Worm (Caenorhabditis elegans) whole organism, L4 larva: ENCODE measurements around the gene htrl-1.

Experiments
- D1046.2 ChIP-seq: fragments of 200-800 bp; sonication (Bioruptor generic); IDR thresholded peaks from 2 replicates; pipeline ENCODE4 v1.3.6; 2022; ENCODE audit warnings: missing genetic modification characterization, missing compliant biosample characterization
- R02D3.7 ChIP-seq: fragments of 150-350 bp; sonication (generic microtip); optimal IDR thresholded peaks from 3 replicates; lab custom pipeline; 2014; ENCODE audit warnings: missing biosample characterization, missing genetic modification characterization
- T20F7.1 ChIP-seq: fragments of 200-800 bp; sonication (Bioruptor generic); optimal IDR thresholded peaks from 2 replicates; lab custom pipeline; 2018; ENCODE audit warnings: mild to moderate bottlenecking, missing genetic modification characterization, missing compliant biosample characterization
- T26A8.4 ChIP-seq: fragments of 200-800 bp; sonication (Bioruptor generic); IDR thresholded peaks from 2 replicates; pipeline ENCODE4 v1.3.6; 2022; ENCODE audit warnings: missing genetic modification characterization, missing compliant biosample characterization
- Y105C5A.15 ChIP-seq: fragments of 200-800 bp; sonication (Bioruptor generic); IDR thresholded peaks from 2 replicates; pipeline ENCODE4 v1.3.6; 2022; ENCODE audit warnings: missing genetic modification characterization, missing compliant biosample characterization
- Y48G9A.11 ChIP-seq: fragments of 200-800 bp; sonication (Bioruptor generic); IDR thresholded peaks from 2 replicates; pipeline ENCODE4 v1.3.6; 2022; ENCODE audit warnings: missing genetic modification reagents, missing genetic modification characterization, missing compliant biosample characterization
- ZK546.5 ChIP-seq, 2 experiments: sonication (generic microtip); optimal IDR thresholded peaks; 2 replicates each; lab custom pipeline; 2017; ENCODE audit warnings: missing biosample characterization in 2 of 2, missing genetic modification characterization in 2 of 2
- aha-1 ChIP-seq: fragments of 150-350 bp; peaks from one replicate; lab custom pipeline; 2014; ENCODE audit warnings: missing biosample characterization, missing genetic modification characterization
- ceh-20 ChIP-seq: fragments of 200-800 bp; sonication (Bioruptor generic); IDR thresholded peaks from 2 replicates; pipeline ENCODE4 v1.3.6; 2022; ENCODE audit warnings: missing genetic modification reagents, missing genetic modification characterization, missing compliant biosample characterization
- ceh-28 ChIP-seq: fragments of 150-350 bp; optimal IDR thresholded peaks from 2 replicates; lab custom pipeline; 2014; ENCODE audit warnings: missing biosample characterization, missing genetic modification reagents, missing genetic modification characterization
- ceh-44 ChIP-seq: fragments of 200-800 bp; sonication (Bioruptor generic); IDR thresholded peaks from 2 replicates; pipeline ENCODE4 v1.3.6; 2022; ENCODE audit warnings: missing genetic modification reagents, missing genetic modification characterization, missing compliant biosample characterization
- ceh-82 ChIP-seq: sonication (generic microtip); optimal IDR thresholded peaks from 2 replicates; lab custom pipeline; 2017; ENCODE audit warnings: missing biosample characterization, missing genetic modification characterization
- ctbp-1 ChIP-seq: fragments of 200-800 bp; sonication (Bioruptor generic); IDR thresholded peaks from 2 replicates; pipeline ENCODE4 v1.3.6; 2022; ENCODE audit warnings: missing genetic modification reagents, missing genetic modification characterization, missing compliant biosample characterization
- daf-19 ChIP-seq: fragments of 200-800 bp; sonication (Bioruptor generic); conservative IDR thresholded peaks from 2 replicates; pipeline ENCODE4 v1.3.6; 2022; ENCODE audit warnings: missing genetic modification characterization, missing compliant biosample characterization
- daf-8 ChIP-seq: fragments of 200-800 bp; sonication (Bioruptor generic); IDR thresholded peaks from 2 replicates; pipeline ENCODE4 v1.3.6; 2022; ENCODE audit warnings: missing genetic modification characterization, missing compliant biosample characterization
- dpl-1 ChIP-seq: fragments of 150-350 bp; optimal IDR thresholded peaks from 2 replicates; lab custom pipeline; 2014; ENCODE audit warnings: missing biosample characterization, missing genetic modification reagents, missing genetic modification characterization
- hif-1 ChIP-seq, 2 experiments: sonication (generic microtip); optimal IDR thresholded peaks; 2 replicates each; lab custom pipeline; 2016 to 2017; ENCODE audit warnings: missing compliant biosample characterization in 2 of 2, missing genetic modification characterization in 2 of 2, missing genetic modification reagents in 2 of 2, missing genotype in 2 of 2, mild to moderate bottlenecking in 1 of 2
- hlh-11 ChIP-seq: fragments of 200-800 bp; sonication (Bioruptor generic); optimal IDR thresholded peaks from 2 replicates; lab custom pipeline; 2018; ENCODE audit warnings: mild to moderate bottlenecking, missing genetic modification characterization, missing compliant biosample characterization
- hlh-30 ChIP-seq: sonication (generic microtip); optimal IDR thresholded peaks from 2 replicates; lab custom pipeline; 2017; ENCODE audit warnings: antibody characterized with exemption, mild to moderate bottlenecking, missing genetic modification characterization, missing compliant biosample characterization; ENCODE audit not compliant: insufficient read depth
- lin-1 ChIP-seq: fragments of 200-800 bp; sonication (Bioruptor generic); IDR thresholded peaks from 2 replicates; pipeline ENCODE4 v1.3.6; 2022; ENCODE audit warnings: missing genetic modification reagents, missing genetic modification characterization, missing compliant biosample characterization
- lir-3 ChIP-seq: sonication (generic microtip); optimal IDR thresholded peaks from 2 replicates; lab custom pipeline; 2016; ENCODE audit warnings: mild to moderate bottlenecking, missing genetic modification characterization, missing compliant biosample characterization
- mdl-1 ChIP-seq, 2 experiments: fragments of 150-350 bp in 1 of 2; sonication (generic microtip) in 1 of 2; optimal IDR thresholded peaks; 2 replicates each; lab custom pipeline; 2014 to 2017; ENCODE audit warnings: missing biosample characterization in 2 of 2, missing genetic modification characterization in 2 of 2
- mes-2 ChIP-seq: sonication (generic microtip); optimal IDR thresholded peaks from 2 replicates; lab custom pipeline; 2016; ENCODE audit warnings: missing genotype, mild to moderate bottlenecking, missing genetic modification characterization, missing compliant biosample characterization; ENCODE audit not compliant: poor library complexity, severe bottlenecking
- mxl-2 ChIP-seq: fragments of 200-800 bp; sonication (Bioruptor generic); conservative IDR thresholded peaks from 2 replicates; pipeline ENCODE4 v1.3.6; 2022; ENCODE audit warnings: missing genetic modification reagents, missing genetic modification characterization, missing compliant biosample characterization
- nhr-102 ChIP-seq: sonication (generic microtip); optimal IDR thresholded peaks from 2 replicates; lab custom pipeline; 2016; ENCODE audit warnings: mild to moderate bottlenecking, missing genetic modification characterization, moderate library complexity, missing compliant biosample characterization
- nhr-237 ChIP-seq: sonication (generic microtip); optimal IDR thresholded peaks from 2 replicates; lab custom pipeline; 2017; ENCODE audit warnings: missing biosample characterization, missing genetic modification characterization
- nhr-28 ChIP-seq: fragments of 150-350 bp; optimal IDR thresholded peaks from 2 replicates; lab custom pipeline; 2014; ENCODE audit warnings: missing biosample characterization, missing genetic modification characterization
- nhr-41 ChIP-seq: fragments of 200-800 bp; sonication (Bioruptor generic); IDR thresholded peaks from 2 replicates; pipeline ENCODE4 v1.3.6; 2022; ENCODE audit warnings: missing genetic modification reagents, missing genetic modification characterization, missing compliant biosample characterization
- nhr-48 ChIP-seq: sonication (generic microtip); optimal IDR thresholded peaks from 2 replicates; lab custom pipeline; 2016; ENCODE audit warnings: mild to moderate bottlenecking, missing genetic modification characterization, missing compliant biosample characterization
- nhr-6 ChIP-seq: fragments of 150-350 bp; optimal IDR thresholded peaks from 2 replicates; lab custom pipeline; 2014; ENCODE audit warnings: missing biosample characterization, missing genetic modification characterization
- nhr-77 ChIP-seq: fragments of 150-350 bp; optimal IDR thresholded peaks from 2 replicates; lab custom pipeline; 2014; ENCODE audit warnings: missing biosample characterization, missing genetic modification characterization
- pqm-1 ChIP-seq: sonication (generic microtip); optimal IDR thresholded peaks from 2 replicates; lab custom pipeline; 2017; ENCODE audit warnings: missing biosample characterization, missing genetic modification characterization
- rbr-2 ChIP-seq: sonication (generic microtip); optimal IDR thresholded peaks from 2 replicates; lab custom pipeline; 2016; ENCODE audit warnings: missing genotype, missing genetic modification characterization, missing compliant biosample characterization
- sdz-12 ChIP-seq: fragments of 200-800 bp; sonication (Bioruptor generic); optimal IDR thresholded peaks from 2 replicates; lab custom pipeline; 2018; ENCODE audit warnings: mild to moderate bottlenecking, missing genetic modification characterization, missing compliant biosample characterization
- set-16 ChIP-seq: fragments of 200-800 bp; sonication (Bioruptor generic); IDR thresholded peaks from 2 replicates; pipeline ENCODE4 v1.3.6; 2022; ENCODE audit warnings: missing genetic modification reagents, missing genetic modification characterization, missing compliant biosample characterization
- spr-3 ChIP-seq: fragments of 200-800 bp; sonication (Bioruptor generic); optimal IDR thresholded peaks from 2 replicates; lab custom pipeline; 2018; ENCODE audit warnings: mild to moderate bottlenecking, missing genetic modification characterization, missing compliant biosample characterization
- tra-1 ChIP-seq: fragments of 200-800 bp; sonication (Bioruptor generic); IDR thresholded peaks from 2 replicates; pipeline ENCODE4 v1.3.6; 2022; ENCODE audit warnings: missing genetic modification reagents, missing genetic modification characterization, missing compliant biosample characterization
- unc-130 ChIP-seq: sonication (generic microtip); optimal IDR thresholded peaks from 2 replicates; lab custom pipeline; 2016; ENCODE audit warnings: missing genetic modification reagents, missing genetic modification characterization, missing compliant biosample characterization
- unc-62 ChIP-seq, 3 experiments: fragments of 150-350 bp in 1 of 3; sonication (generic microtip); optimal IDR thresholded peaks in 2 of 3; peaks in 1 of 3; 1 replicate in 1 of 3; 2 replicates in 2 of 3; lab custom pipeline; 2014 to 2017; ENCODE audit warnings: missing biosample characterization in 3 of 3, missing genetic modification characterization in 3 of 3, missing genetic modification reagents in 3 of 3, missing genotype in 1 of 3
- vab-7 ChIP-seq: fragments of 200-800 bp; sonication (Bioruptor generic); IDR thresholded peaks from 2 replicates; pipeline ENCODE4 v1.3.6; 2022; ENCODE audit warnings: missing genetic modification reagents, missing genetic modification characterization, missing compliant biosample characterization
- zag-1 ChIP-seq: fragments of 150-350 bp; optimal IDR thresholded peaks from 2 replicates; lab custom pipeline; 2014; ENCODE audit warnings: missing biosample characterization, missing genetic modification characterization
- zfp-3 ChIP-seq: fragments of 200-800 bp; sonication (Bioruptor generic); conservative IDR thresholded peaks from 2 replicates; pipeline ENCODE4 v1.3.6; 2022; ENCODE audit warnings: missing genetic modification reagents, missing genetic modification characterization, missing compliant biosample characterization
- zip-11 ChIP-seq: fragments of 200-800 bp; sonication (Bioruptor generic); IDR thresholded peaks from 2 replicates; pipeline ENCODE4 v1.3.6; 2022; ENCODE audit warnings: missing genetic modification characterization, missing compliant biosample characterization
- zip-2 ChIP-seq: fragments of 150-350 bp; optimal IDR thresholded peaks from 2 replicates; lab custom pipeline; 2014; ENCODE audit warnings: missing biosample characterization, missing genetic modification characterization

htrl-1 gene

ce11 chrV:11470210-11470713, 25.9 kb downstream of the htrl-1 start, which contains the start of gene aat-6 (continued):
- TF ChIP-seq nhr-48 (peak; percentile 28), D1046.2 (GFP tag; lab: Robert Waterston, UW) (no peak), zip-2 (tag; lab: Kevin White, UChicago) (no peak), zag-1 (tag; lab: Kevin White, UChicago) (no peak), ZK546.5 (tag; optimal IDR thresholded peaks at IDR 0.05; lab: Kevin White, UChicago) (no peak), hlh-30 (tag; lab: Kevin White, UChicago) (no peak), R02D3.7 (no peak), tra-1 (GFP tag; lab: Robert Waterston, UW) (peak; percentile 82; the same call in 1 of the 2 replicates), ceh-28 (no peak), lin-1 (GFP tag; lab: Robert Waterston, UW) (no peak; the same call in 1 of the 2 replicates), mdl-1 (tag; optimal IDR thresholded peaks at IDR 0.05; lab: Kevin White, UChicago) (peak in 1 of 2 experiments; percentile 45), ceh-44 (GFP tag; lab: Robert Waterston, UW) (no peak), nhr-237 (tag; lab: Kevin White, UChicago) (no peak), daf-8 (GFP tag; lab: Robert Waterston, UW) (no peak), dpl-1 (GFP tag; lab: Kevin White, UChicago) (no peak), nhr-28 (tag; lab: Kevin White, UChicago) (peak; percentile 75), unc-130 (no peak), aha-1 (tag; lab: Kevin White, UChicago) (no peak), vab-7 (GFP tag; lab: Robert Waterston, UW) (no peak), pqm-1 (tag; lab: Kevin White, UChicago) (peak; percentile 86), nhr-41 (GFP tag; lab: Robert Waterston, UW) (0 out of 2 replicates have a peak, but pooled peaks have one; percentile 32), ctbp-1 (no peak), hlh-11 (tag; lab: Kevin White, UChicago) (peak; percentile 84), sdz-12 (GFP tag; lab: Kevin White, UChicago) (no peak), zfp-3 (GFP tag; lab: Robert Waterston, UW) (no peak), spr-3 (GFP tag; lab: Kevin White, UChicago) (no peak)

- TF ChIP-seq zip-11 (GFP tag; lab: Robert Waterston, UW): no peak
- TF ChIP-seq nhr-77 (tag; lab: Kevin White, UChicago): no peak
- TF ChIP-seq ceh-28: no peak
- no peak for TF ChIP-seq dpl-1 (GFP tag; lab: Kevin White, UChicago)
- no peak for TF ChIP-seq ceh-20
- no peak for TF ChIP-seq zag-1 (tag; lab: Kevin White, UChicago)
- no peak for TF ChIP-seq Y48G9A.11 (GFP tag; lab: Robert Waterston, UW)
- no peak for TF ChIP-seq T20F7.1 (GFP tag; lab: Kevin White, UChicago)
- no peak for TF ChIP-seq R02D3.7
- TF ChIP-seq mes-2 (tag; lab: Kevin White, UChicago): no peak
- no peak for TF ChIP-seq mxl-2 (GFP tag; lab: Robert Waterston, UW)
- TF ChIP-seq ctbp-1: no peak
- no peak for TF ChIP-seq rbr-2 (tag; lab: Kevin White, UChicago)
- no peak for TF ChIP-seq nhr-6 (tag; lab: Kevin White, UChicago)
- TF ChIP-seq ceh-44 (GFP tag; lab: Robert Waterston, UW): no peak
- no peak for TF ChIP-seq lir-3 (tag; lab: Kevin White, UChicago)
- TF ChIP-seq nhr-102 (tag; lab: Kevin White, UChicago): no peak
Observed at ce11 chrV:11462963-11463453, 33.2 kb downstream of the htrl-1 start, which contains the start of gene zipt-16. Gene zipt-16, plus strand, starts transcription at chrV:11463013.

- TF ChIP-seq set-16 (GFP tag; lab: Robert Waterston, UW): no peak
- TF ChIP-seq nhr-48: no peak
- TF ChIP-seq ceh-82: no peak
- TF ChIP-seq unc-62 (GFP tag; optimal IDR thresholded peaks at IDR 0.05 in 1 of 2; lab: Kevin White, UChicago): no peak
- no peak for TF ChIP-seq unc-62 (tag; optimal IDR thresholded peaks at IDR 0.05; lab: Kevin White, UChicago)
- TF ChIP-seq daf-19 (GFP tag; lab: Robert Waterston, UW): no peak
- no peak for TF ChIP-seq T26A8.4 (GFP tag; lab: Robert Waterston, UW)
- TF ChIP-seq mes-2 (tag; lab: Kevin White, UChicago): no peak
- TF ChIP-seq Y105C5A.15 (GFP tag; lab: Robert Waterston, UW): no peak
- TF ChIP-seq hif-1 (tag; optimal IDR thresholded peaks at IDR 0.05; lab: Kevin White, UChicago): no peak
- TF ChIP-seq, all 104 proteins: peak for 0
Observed at ce11 chrV:11459255-11459654, 36.9 kb downstream of the htrl-1 start, which contains the start of gene T11F9.1. Gene T11F9.1, plus strand, starts transcription at chrV:11459555.
